Worm (Caenorhabditis elegans) whole organism, midembryonic: ENCODE results near the gene srx-117.

Experiments used
- T22C8.4 ChIP-seq: fragments of 200-800 bp; sonication (Bioruptor generic); IDR thresholded peaks from 2 replicates; pipeline ENCODE4 v1.3.6; 2022; ENCODE audit warnings: missing genetic modification characterization, missing compliant biosample characterization
- cog-1 ChIP-seq: sonication (generic microtip); optimal IDR thresholded peaks from 2 replicates; lab custom pipeline; 2016; ENCODE audit warnings: missing genetic modification characterization, missing compliant biosample characterization
- flt-1 ChIP-seq: fragments of 200-800 bp; sonication (Bioruptor generic); IDR thresholded peaks from 2 replicates; pipeline ENCODE4 v1.3.6; 2022; ENCODE audit warnings: missing genetic modification characterization, missing compliant biosample characterization
- klf-2 ChIP-seq: fragments of 200-800 bp; sonication (Bioruptor generic); conservative IDR thresholded peaks from 2 replicates; pipeline ENCODE4 v1.3.6; 2022; ENCODE audit warnings: missing genetic modification reagents, missing genetic modification characterization, missing compliant biosample characterization
- med-1 ChIP-seq: sonication (generic microtip); optimal IDR thresholded peaks from 2 replicates; lab custom pipeline; 2017; ENCODE audit warnings: missing genetic modification characterization, mild to moderate bottlenecking, missing compliant biosample characterization, antibody characterized with exemption, missing genetic modification reagents; ENCODE audit not compliant: insufficient read depth
- ref-1 ChIP-seq: fragments of 200-800 bp; sonication (Bioruptor generic); conservative IDR thresholded peaks from 2 replicates; pipeline ENCODE4 v1.3.6; 2022; ENCODE audit warnings: missing genetic modification reagents, missing genetic modification characterization, missing compliant biosample characterization
- tab-1 ChIP-seq: fragments of 200-800 bp; sonication (Bioruptor generic); IDR thresholded peaks from 2 replicates; pipeline ENCODE4 v1.3.6; 2022; ENCODE audit warnings: missing genetic modification characterization, missing compliant biosample characterization
- ztf-23 ChIP-seq: fragments of 200-800 bp; sonication (Bioruptor generic); IDR thresholded peaks from 2 replicates; pipeline ENCODE4 v1.3.6; 2022; ENCODE audit warnings: missing genetic modification reagents, missing genetic modification characterization, missing compliant biosample characterization
- ztf-29 ChIP-seq: fragments of 200-800 bp; sonication (Bioruptor generic); IDR thresholded peaks from 2 replicates; pipeline ENCODE4 v1.3.6; 2022; ENCODE audit warnings: missing genetic modification reagents, missing genetic modification characterization, missing compliant biosample characterization

srx-117 gene

DNA sequence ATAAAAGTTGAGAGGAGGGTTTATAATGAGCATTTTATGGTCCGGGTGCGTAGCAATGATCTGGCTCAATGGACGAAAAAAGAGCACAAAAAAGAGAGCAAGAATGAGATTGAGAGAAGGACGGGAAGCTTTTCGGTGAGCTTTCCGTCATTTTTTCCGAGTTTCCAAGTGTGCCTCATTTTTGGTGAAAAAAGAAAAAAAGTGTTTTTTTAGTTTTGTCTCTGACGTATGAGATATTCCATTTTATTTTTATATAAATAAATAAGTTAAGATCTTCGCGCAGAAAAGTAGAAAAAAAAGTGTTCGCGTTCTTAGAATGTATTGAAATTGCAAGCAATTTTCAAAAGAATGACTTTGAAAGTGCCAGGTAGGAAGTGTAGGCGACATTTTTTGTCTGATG lies 24.2 kb upstream of the srx-117 start, which contains the start of gene memb-2:
memb-2 (minus strand) TSS at position 101 of the 400 bp plus-strand sequence.
- TF ChIP-seq T22C8.4 (GFP tag; lab: Robert Waterston, UW), result no peak

- TF ChIP-seq cog-1 (tag; lab: Kevin White, UChicago) (no peak), ref-1 (GFP tag; lab: Robert Waterston, UW) (no peak), klf-2 (GFP tag; lab: Robert Waterston, UW) (no peak), med-1 (GFP tag; lab: Kevin White, UChicago) (no peak), tab-1 (GFP tag; lab: Robert Waterston, UW) (no peak), ztf-29 (GFP tag; lab: Robert Waterston, UW) (no peak), flt-1 (GFP tag; lab: Robert Waterston, UW) (no peak), ztf-23 (no peak)
Measured at ce11 chrV:5621390-5621789, 22.9 kb upstream of the srx-117 start, which contains the start of gene M03E7.1. Gene M03E7.1, plus strand, starts transcription at chrV:5621690.

DNA sequence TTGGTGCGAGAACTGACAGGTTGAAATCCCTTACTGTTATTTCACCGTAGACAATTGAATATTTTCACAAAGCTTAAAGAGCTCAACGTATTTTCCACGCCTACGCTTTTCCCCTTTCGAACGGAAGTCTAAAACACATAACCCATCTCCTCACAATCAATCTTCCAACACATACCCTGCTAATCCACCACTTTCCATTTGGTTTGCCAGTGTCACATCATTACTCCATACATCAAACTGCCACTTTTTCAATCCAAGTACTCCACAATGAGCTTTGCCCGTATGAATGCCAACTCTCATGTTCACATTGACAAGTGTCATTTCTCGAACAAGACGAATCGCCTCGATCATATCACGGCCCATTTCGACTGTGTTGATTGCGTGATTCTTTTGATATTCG lies 16.3 kb upstream of the srx-117 start:
- TF ChIP-seq flt-1 (GFP tag; lab: Robert Waterston, UW) (no peak), cog-1 (tag; lab: Kevin White, UChicago) (no peak), T22C8.4 (GFP tag; lab: Robert Waterston, UW) (no peak), ztf-29 (GFP tag; lab: Robert Waterston, UW) (no peak), ref-1 (GFP tag; lab: Robert Waterston, UW) (no peak), med-1 (GFP tag; lab: Kevin White, UChicago) (no peak), klf-2 (GFP tag; lab: Robert Waterston, UW) (no peak), ztf-23 (no peak), tab-1 (GFP tag; lab: Robert Waterston, UW) (no peak)

DNA sequence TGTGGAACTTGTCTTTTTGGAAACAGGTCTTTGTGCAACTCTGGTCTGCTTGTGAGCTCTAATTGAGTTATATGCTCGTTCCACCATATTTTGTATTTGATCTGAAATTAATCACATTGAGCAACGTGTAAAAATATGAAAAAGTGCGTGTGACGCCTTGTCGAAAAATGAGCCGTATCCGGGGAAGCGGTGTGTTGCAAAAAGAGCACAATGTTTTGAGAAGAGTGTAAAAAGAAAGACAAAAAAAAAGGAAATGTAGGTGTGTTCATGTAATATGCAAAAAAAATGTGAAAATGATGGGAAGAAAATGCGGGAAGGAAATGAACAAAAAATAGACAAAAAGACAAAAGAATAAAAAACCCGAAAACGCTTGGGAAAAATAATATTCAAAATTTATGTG lies 13.5 kb upstream of the srx-117 start, which contains the start of gene acy-4:
acy-4 (minus strand) TSS at position 101 of the 400 bp plus-strand sequence.
- no peak for TF ChIP-seq med-1 (GFP tag; lab: Kevin White, UChicago)
- no peak for TF ChIP-seq tab-1 (GFP tag; lab: Robert Waterston, UW)
- TF ChIP-seq flt-1 (GFP tag; lab: Robert Waterston, UW), result no peak
- no peak for TF ChIP-seq ref-1 (GFP tag; lab: Robert Waterston, UW)
- no peak for TF ChIP-seq T22C8.4 (GFP tag; lab: Robert Waterston, UW)
- no peak for TF ChIP-seq ztf-23
- TF ChIP-seq klf-2 (GFP tag; lab: Robert Waterston, UW), result no peak
- no peak for TF ChIP-seq cog-1 (tag; lab: Kevin White, UChicago)
- TF ChIP-seq ztf-29 (GFP tag; lab: Robert Waterston, UW), result no peak

DNA sequence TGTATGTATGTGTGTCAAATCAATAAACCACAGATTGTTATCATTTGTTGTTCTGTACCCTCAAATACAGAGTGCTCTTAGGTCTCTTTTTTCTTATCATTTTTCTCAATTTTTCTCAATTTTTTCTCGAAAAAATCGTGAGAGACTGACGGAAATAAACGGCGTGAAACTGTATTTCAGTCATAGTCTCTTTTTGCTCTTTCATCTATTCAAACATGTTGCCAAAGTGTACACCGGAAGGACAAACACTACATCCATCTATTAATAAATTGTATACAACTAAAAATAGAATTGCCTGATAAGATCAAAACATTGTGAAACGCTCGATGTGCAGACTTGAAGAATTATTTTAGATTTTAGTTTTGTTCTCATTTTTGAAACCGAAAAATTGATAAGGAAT lies 9.8 kb upstream of the srx-117 start:
- TF ChIP-seq ztf-23 (no peak), ref-1 (GFP tag; lab: Robert Waterston, UW) (no peak), flt-1 (GFP tag; lab: Robert Waterston, UW) (no peak), T22C8.4 (GFP tag; lab: Robert Waterston, UW) (no peak), ztf-29 (GFP tag; lab: Robert Waterston, UW) (no peak), med-1 (GFP tag; lab: Kevin White, UChicago) (no peak), tab-1 (GFP tag; lab: Robert Waterston, UW) (no peak)

- no peak for TF ChIP-seq klf-2 (GFP tag; lab: Robert Waterston, UW)
- no peak for TF ChIP-seq ztf-23
- no peak for TF ChIP-seq med-1 (GFP tag; lab: Kevin White, UChicago)
- TF ChIP-seq ref-1 (GFP tag; lab: Robert Waterston, UW), result no peak
- TF ChIP-seq T22C8.4 (GFP tag; lab: Robert Waterston, UW), result no peak
- TF ChIP-seq ztf-29 (GFP tag; lab: Robert Waterston, UW), result no peak
- no peak for TF ChIP-seq flt-1 (GFP tag; lab: Robert Waterston, UW)
Measured at ce11 chrV:5647359-5647758, 3.1 kb downstream of the srx-117 start, which contains the start of gene C14C11.4. Gene C14C11.4, plus strand, starts transcription at chrV:5647610.

DNA sequence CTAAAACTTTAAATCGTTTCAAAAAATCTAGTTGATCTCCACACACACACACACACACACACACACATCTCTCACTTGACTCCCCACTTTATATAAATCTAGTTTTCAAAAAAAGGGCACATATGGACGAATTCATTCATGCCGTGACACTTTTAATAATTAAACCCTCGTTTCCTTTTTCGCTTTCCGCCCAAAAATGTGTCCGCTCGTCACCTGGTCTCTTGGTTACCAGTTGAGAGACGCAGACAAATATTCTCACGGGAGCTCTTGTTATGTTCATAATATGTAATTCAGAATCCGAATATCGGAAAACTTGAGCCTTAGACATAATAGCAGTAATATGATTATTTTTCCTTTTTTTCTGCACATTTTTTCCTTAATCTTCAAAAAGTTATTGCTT lies 7.6 kb downstream of the srx-117 start:
- TF ChIP-seq flt-1 (GFP tag; lab: Robert Waterston, UW) (no peak), cog-1 (tag; lab: Kevin White, UChicago) (no peak), klf-2 (GFP tag; lab: Robert Waterston, UW) (no peak), ztf-29 (GFP tag; lab: Robert Waterston, UW) (no peak), ztf-23 (no peak)

DNA sequence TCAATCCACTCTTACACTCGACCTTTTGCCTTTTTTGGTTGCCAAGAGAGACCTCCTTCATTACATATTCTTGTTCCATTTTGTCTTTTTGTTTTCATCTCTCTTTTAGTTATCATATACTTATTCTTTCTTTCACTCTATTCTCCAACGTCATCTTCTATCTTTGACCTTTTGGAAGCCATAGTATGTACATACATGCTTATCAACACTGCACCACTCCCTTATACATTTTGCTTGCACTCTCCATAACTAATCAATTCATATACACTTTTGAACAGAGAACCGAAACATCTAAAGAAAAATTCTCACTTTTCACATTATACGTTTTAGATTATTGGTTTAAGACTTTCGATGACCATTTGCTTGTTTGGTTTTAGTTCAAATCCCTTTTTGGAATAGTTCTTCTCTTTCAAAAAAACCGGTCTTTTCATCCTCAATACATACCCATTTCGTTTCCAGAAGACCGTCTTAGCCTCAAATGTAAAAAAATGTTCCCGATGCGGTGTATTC lies 9.8 kb downstream of the srx-117 start, which contains the start of gene hex-2:
hex-2 (plus strand) TSS at position 460 of the 510 bp plus-strand sequence.
- TF ChIP-seq flt-1 (GFP tag; lab: Robert Waterston, UW), result no peak
- TF ChIP-seq cog-1 (tag; lab: Kevin White, UChicago), result no peak
- TF ChIP-seq klf-2 (GFP tag; lab: Robert Waterston, UW), result no peak
- no peak for TF ChIP-seq ref-1 (GFP tag; lab: Robert Waterston, UW)
- no peak for TF ChIP-seq tab-1 (GFP tag; lab: Robert Waterston, UW)
- no peak for TF ChIP-seq T22C8.4 (GFP tag; lab: Robert Waterston, UW)
- no peak for TF ChIP-seq ztf-29 (GFP tag; lab: Robert Waterston, UW)

DNA sequence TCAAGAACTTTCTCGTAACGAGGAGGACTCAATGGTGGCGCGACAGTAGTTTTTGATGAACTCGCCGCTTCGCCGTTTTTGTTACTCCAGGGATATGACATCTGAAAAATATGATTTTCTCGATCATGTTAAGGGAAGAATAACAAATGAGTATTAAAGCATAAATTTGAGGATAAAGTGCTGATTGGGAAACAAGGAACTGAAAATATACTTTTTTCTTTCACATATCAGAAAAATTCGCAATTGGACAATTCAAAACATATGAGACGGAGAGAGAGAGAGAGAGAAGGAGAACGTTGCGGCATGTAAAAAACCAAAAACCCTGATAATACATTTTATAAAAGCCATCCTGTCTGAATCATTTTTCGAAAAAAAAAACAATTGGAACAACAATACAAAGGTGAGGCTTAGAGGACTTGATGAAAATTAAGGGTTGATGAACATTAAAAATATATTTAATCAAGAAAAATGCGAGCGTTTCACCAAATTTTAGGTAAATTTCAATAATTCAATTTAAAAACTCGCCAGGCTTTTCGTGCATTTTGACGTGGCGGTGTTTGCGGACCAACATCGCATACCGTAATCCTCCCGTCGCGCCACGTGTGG lies 16.4 kb downstream of the srx-117 start, which contains the start of the genes mut-14 and C14C11.2:
mut-14 (minus strand) TSS at position 101 of the 606 bp plus-strand sequence.
C14C11.2 (plus strand) TSS at position 556 of the 606 bp plus-strand sequence.
- TF ChIP-seq klf-2 (GFP tag; lab: Robert Waterston, UW) (no peak), cog-1 (tag; lab: Kevin White, UChicago) (no peak), flt-1 (GFP tag; lab: Robert Waterston, UW) (no peak), ref-1 (GFP tag; lab: Robert Waterston, UW) (no peak), ztf-29 (GFP tag; lab: Robert Waterston, UW) (no peak), ztf-23 (no peak), med-1 (GFP tag; lab: Kevin White, UChicago) (no peak), tab-1 (GFP tag; lab: Robert Waterston, UW) (no peak), T22C8.4 (GFP tag; lab: Robert Waterston, UW) (no peak)
